Fruit fly (Drosophila melanogaster): ENCODE data around the gene Sik2.

DNA sequence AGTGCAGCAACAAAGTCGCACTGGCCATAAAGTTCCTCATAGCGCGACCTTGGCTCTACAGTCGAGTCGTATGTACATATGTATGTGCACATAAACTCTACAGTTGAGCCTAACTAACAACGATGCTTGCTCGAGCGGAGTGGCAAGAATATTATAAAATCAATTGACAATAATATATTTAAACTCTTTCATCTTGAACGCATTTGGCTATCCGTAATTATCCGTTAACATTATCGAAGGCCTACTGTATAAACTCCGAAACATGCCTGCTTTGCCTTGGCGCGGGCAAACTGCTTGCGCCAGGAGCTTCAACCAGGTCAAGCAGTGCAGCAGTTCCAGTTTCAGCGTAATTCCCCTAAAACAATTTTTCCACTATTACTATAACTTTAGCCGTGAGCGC, 46.9 kb upstream of the Sik2 start:
- TF ChIP-seq CTCF (optimal IDR thresholded peaks at IDR 0.05) (no peak), CG8478 (optimal IDR thresholded peaks at IDR 0.05) (no peak)

Measured in S2 (cell line).